Worm (Caenorhabditis elegans) whole organism, young adult: ENCODE data around the gene R04B3.1.

ENCODE experiments used
- F49E8.2 ChIP-seq: sonication (generic microtip); optimal IDR thresholded peaks from 3 replicates; lab custom pipeline; 2017; ENCODE audit warnings: missing genetic modification characterization, mild to moderate bottlenecking, missing compliant biosample characterization, antibody characterized with exemption, moderate library complexity; ENCODE audit not compliant: insufficient read depth
- ama-1 ChIP-seq, 3 experiments: fragments of 150-350 bp in 1 of 3; sonication (generic microtip) in 2 of 3; optimal IDR thresholded peaks; 2 replicates each; lab custom pipeline; 2014 to 2018; ENCODE audit warnings: missing biosample characterization in 2 of 3, missing genetic modification characterization in 2 of 3, missing genetic modification reagents in 2 of 3
- aptf-2 ChIP-seq: fragments of 200-800 bp; sonication (Bioruptor generic); conservative IDR thresholded peaks from 2 replicates; pipeline ENCODE4 v1.3.6; 2022; ENCODE audit warnings: missing genetic modification reagents, missing genetic modification characterization, missing compliant biosample characterization
- athp-1 ChIP-seq: sonication (generic microtip); optimal IDR thresholded peaks from 2 replicates; lab custom pipeline; 2017; ENCODE audit warnings: mild to moderate bottlenecking, missing genetic modification characterization, missing compliant biosample characterization
- ceh-40 ChIP-seq: fragments of 200-800 bp; sonication (Bioruptor generic); IDR thresholded peaks from 2 replicates; pipeline ENCODE4 v1.3.6; 2022; ENCODE audit warnings: missing genetic modification characterization, missing compliant biosample characterization
- lin-54 ChIP-seq: fragments of 200-800 bp; sonication (Bioruptor generic); optimal IDR thresholded peaks from 2 replicates; lab custom pipeline; 2018; ENCODE audit warnings: mild to moderate bottlenecking, missing genetic modification characterization, missing compliant biosample characterization
- pbrm-1 ChIP-seq: fragments of 200-800 bp; sonication (Bioruptor generic); IDR thresholded peaks from 2 replicates; pipeline ENCODE4 v1.3.6; 2022; ENCODE audit warnings: missing genetic modification reagents, missing genetic modification characterization, missing compliant biosample characterization
- unc-130 ChIP-seq: sonication (generic microtip); optimal IDR thresholded peaks from 2 replicates; lab custom pipeline; 2016; ENCODE audit warnings: missing genetic modification reagents, missing genetic modification characterization, missing compliant biosample characterization

ce11 chrX:2475873-2476272, 4.7 kb upstream of the R04B3.1 start, which contains the start of gene R04B3.3:
- TF ChIP-seq F49E8.2 (no peak), ceh-40 (GFP tag; lab: Robert Waterston, UW) (no peak), ama-1 (optimal IDR thresholded peaks at IDR 0.05; lab: Kevin White, UChicago) (no peak), ama-1 (GFP tag; optimal IDR thresholded peaks at IDR 0.05; lab: Kevin White, UChicago) (no peak), pbrm-1 (GFP tag; lab: Robert Waterston, UW) (no peak), lin-54 (no peak), unc-130 (no peak), athp-1 (tag; lab: Kevin White, UChicago) (no peak), aptf-2 (GFP tag; lab: Robert Waterston, UW) (no peak)
